Worm (Caenorhabditis elegans): Measurements from ENCODE around the gene W01C9.2.

Gene W01C9.2

DNA sequence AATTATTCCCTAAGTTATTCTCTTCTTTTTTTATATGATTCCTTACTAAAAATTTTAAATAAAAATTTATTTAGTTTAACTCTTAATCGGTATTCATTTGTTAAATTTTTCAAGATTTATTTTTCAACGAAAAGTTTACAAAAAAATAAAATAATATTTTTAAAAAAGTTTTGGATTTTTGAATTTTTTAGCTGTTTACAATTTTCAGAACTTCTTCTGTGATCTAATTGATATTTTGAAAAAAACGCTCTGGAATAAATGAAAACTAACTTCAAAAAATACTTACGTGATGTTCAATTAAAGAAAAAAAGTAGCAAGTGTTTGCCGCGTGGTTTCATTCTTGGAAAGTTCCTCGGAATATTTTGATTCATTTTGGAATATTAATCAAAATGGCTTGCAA, 9.2 kb downstream of the W01C9.2 start, which contains the start of gene decr-1.2:
Gene decr-1.2, plus strand, starts transcription at position 301 of the 400 bp plus-strand sequence.
- no peak for TF ChIP-seq snpc-1.2 (GFP tag; IDR thresholded peaks at IDR 0.05)
- no peak for TF ChIP-seq D1046.2 (GFP tag; IDR thresholded peaks at IDR 0.05)
- no peak for TF ChIP-seq hlh-11 (tag; optimal IDR thresholded peaks at IDR 0.05)
- TF ChIP-seq unc-62 (GFP tag; optimal IDR thresholded peaks at IDR 0.05 in 1 of 2): no peak
- no peak for TF ChIP-seq unc-62 (tag; optimal IDR thresholded peaks at IDR 0.05)
- no peak for TF ChIP-seq ctbp-1 (GFP tag; IDR thresholded peaks at IDR 0.05)
- TF ChIP-seq ceh-32 (tag; optimal IDR thresholded peaks at IDR 0.05; ENCODE audit: poor library complexity): no peak
- TF ChIP-seq spr-3 (GFP tag; optimal IDR thresholded peaks at IDR 0.05): no peak
- no peak for TF ChIP-seq lin-38 (GFP tag; IDR thresholded peaks at IDR 0.05)
- no peak for TF ChIP-seq ces-1 (GFP tag; optimal IDR thresholded peaks at IDR 0.05)
- no peak for TF ChIP-seq nhr-76 (tag; optimal IDR thresholded peaks at IDR 0.05)
- no peak for TF ChIP-seq lin-39 (tag; optimal IDR thresholded peaks at IDR 0.05)
- no peak for TF ChIP-seq cey-2 (tag; optimal IDR thresholded peaks at IDR 0.05; ENCODE audit: borderline replicate concordance, insufficient read depth)
- TF ChIP-seq nhr-77 (tag; optimal IDR thresholded peaks at IDR 0.05): no peak

DNA sequence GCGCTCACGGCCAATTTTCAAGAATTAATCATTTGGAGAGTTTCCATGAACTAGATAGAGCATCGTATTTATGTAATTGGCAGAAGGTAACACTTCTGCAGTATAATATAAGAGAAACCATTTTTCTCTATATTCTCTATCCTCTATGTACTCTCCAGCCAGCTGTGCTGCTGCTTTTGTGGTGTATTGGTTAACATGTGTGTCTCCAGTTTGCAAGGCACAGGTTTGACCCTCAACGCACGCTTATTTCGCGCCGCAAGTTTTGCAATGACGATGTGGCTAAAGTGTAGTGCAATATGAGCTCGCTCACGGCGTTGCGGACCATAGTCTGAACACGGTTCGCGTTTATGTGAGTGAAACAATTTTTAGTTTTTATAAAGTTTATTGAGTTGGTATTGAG, 10.8 kb downstream of the W01C9.2 start:
- TF ChIP-seq saeg-2 (GFP tag; IDR thresholded peaks at IDR 0.05): peak; percentile 61; the same call in 1 of the 2 replicates
- no peak for TF ChIP-seq nhr-25 (tag; optimal IDR thresholded peaks at IDR 0.05; ENCODE audit: borderline replicate concordance, insufficient read depth)
- no peak; the same call in 1 of the 2 replicates for TF ChIP-seq T26A8.4 (GFP tag; IDR thresholded peaks at IDR 0.05)
- TF ChIP-seq ZK337.2 (GFP tag; IDR thresholded peaks at IDR 0.05): peak; percentile 79; the same call in 1 of the 2 replicates
- peak; percentile 95 for TF ChIP-seq pha-4 (GFP tag; IDR thresholded peaks at IDR 0.05)
- no peak for TF ChIP-seq pha-4 (tag; optimal IDR thresholded peaks at IDR 0.05)
- TF ChIP-seq F49E8.2 (tag; optimal IDR thresholded peaks at IDR 0.05; ENCODE audit: borderline replicate concordance): peak; percentile 55
- peak; percentile 53 for TF ChIP-seq lir-3 (tag; optimal IDR thresholded peaks at IDR 0.05)
- TF ChIP-seq nhr-10 (tag; optimal IDR thresholded peaks at IDR 0.05): no peak
- peak; percentile 7 for TF ChIP-seq R02D3.7 (tag; optimal IDR thresholded peaks at IDR 0.05)
- peak; percentile 89 for TF ChIP-seq nhr-111 (GFP tag; optimal IDR thresholded peaks at IDR 0.05)
- peak; percentile 95 for TF ChIP-seq aha-1 (tag)
- TF ChIP-seq F26F4.8 (GFP tag; conservative IDR thresholded peaks at IDR 0.05): peak; percentile 91
- peak; percentile 92 for TF ChIP-seq tra-1 (GFP tag; IDR thresholded peaks at IDR 0.05)
- 0 out of 2 replicates have a peak, but pooled peaks have one; percentile 29 for TF ChIP-seq lin-29 (GFP tag; IDR thresholded peaks at IDR 0.05)
- no peak; the same call in none of the 2 replicates for TF ChIP-seq hmg-1.1 (GFP tag; IDR thresholded peaks at IDR 0.05)
- peak; percentile 54 for TF ChIP-seq nhr-48 (tag; optimal IDR thresholded peaks at IDR 0.05)
- TF ChIP-seq nhr-41 (GFP tag; IDR thresholded peaks at IDR 0.05): peak; percentile 53; the same call in 1 of the 2 replicates
- TF ChIP-seq madf-9 (GFP tag; conservative IDR thresholded peaks at IDR 0.05): peak; percentile 72
- TF ChIP-seq unc-62 (GFP tag; optimal IDR thresholded peaks at IDR 0.05 in 1 of 2): no peak
- TF ChIP-seq unc-62 (tag; optimal IDR thresholded peaks at IDR 0.05): no peak
- TF ChIP-seq mdl-1 (tag; optimal IDR thresholded peaks at IDR 0.05): peak in 1 of 2 experiments; percentile 52
- TF ChIP-seq F37D6.2 (tag; optimal IDR thresholded peaks at IDR 0.05): peak; percentile 21
- no peak for TF ChIP-seq mep-1 (tag; optimal IDR thresholded peaks at IDR 0.05)
- TF ChIP-seq ceh-32 (tag; optimal IDR thresholded peaks at IDR 0.05; ENCODE audit: poor library complexity): no peak
- peak; percentile 87 for TF ChIP-seq ctbp-1 (GFP tag; IDR thresholded peaks at IDR 0.05)
- TF ChIP-seq attf-4 (tag; optimal IDR thresholded peaks at IDR 0.05): no peak
- no peak for TF ChIP-seq jun-1 (tag; optimal IDR thresholded peaks at IDR 0.05)
- TF ChIP-seq lin-15B (tag; optimal IDR thresholded peaks at IDR 0.05): no peak
- TF ChIP-seq spr-1 (tag; optimal IDR thresholded peaks at IDR 0.05): peak; percentile 85
- TF ChIP-seq snpc-4 (tag; optimal IDR thresholded peaks at IDR 0.05): no peak
- TF ChIP-seq pqm-1 (tag; optimal IDR thresholded peaks at IDR 0.05): peak; percentile 6
- TF ChIP-seq rbr-2 (tag; optimal IDR thresholded peaks at IDR 0.05): peak; percentile 59
- no peak; the same call in 1 of the 2 replicates for TF ChIP-seq lin-38 (GFP tag; IDR thresholded peaks at IDR 0.05)
- TF ChIP-seq mxl-2 (GFP tag; conservative IDR thresholded peaks at IDR 0.05): 0 out of 2 replicates have a peak, but pooled peaks have one; percentile 65
- no peak for TF ChIP-seq ceh-82 (tag; optimal IDR thresholded peaks at IDR 0.05)
- TF ChIP-seq lin-1 (GFP tag; IDR thresholded peaks at IDR 0.05): peak; percentile 79
- TF ChIP-seq nhr-42 (GFP tag; IDR thresholded peaks at IDR 0.05): peak; percentile 88
- TF ChIP-seq Y75B8A.6 (GFP tag; IDR thresholded peaks at IDR 0.05): peak; percentile 61; the same call in 1 of the 2 replicates
- no peak for TF ChIP-seq skn-1 (tag; optimal IDR thresholded peaks at IDR 0.05)
